Worm (Caenorhabditis elegans): ENCODE results near the gene T23G5.2.

T23G5.2 gene

ce11 chrIII:9254988-9255387 lies 18.9 kb upstream of the T23G5.2 start:
- no peak for TF ChIP-seq ref-1 (GFP tag; conservative IDR thresholded peaks at IDR 0.05)
- TF ChIP-seq ztf-29 (GFP tag; IDR thresholded peaks at IDR 0.05), result no peak

ce11 chrIII:9250729-9251128 lies 14.6 kb upstream of the T23G5.2 start, which contains the start of gene T02C1.2:
TSS of gene T02C1.2 (plus strand) at chrIII:9251029.
- TF ChIP-seq ztf-23 (GFP tag; IDR thresholded peaks at IDR 0.05), result no peak
- TF ChIP-seq klf-2 (GFP tag; conservative IDR thresholded peaks at IDR 0.05), result no peak
- no peak for TF ChIP-seq flt-1 (GFP tag; IDR thresholded peaks at IDR 0.05)
- no peak for TF ChIP-seq ref-1 (GFP tag; conservative IDR thresholded peaks at IDR 0.05)
- no peak for TF ChIP-seq med-1 (GFP tag; optimal IDR thresholded peaks at IDR 0.05; ENCODE audit: insufficient read depth)
- no peak for TF ChIP-seq ztf-29 (GFP tag; IDR thresholded peaks at IDR 0.05)
- TF ChIP-seq cog-1 (tag; optimal IDR thresholded peaks at IDR 0.05), result no peak
- no peak for TF ChIP-seq tab-1 (GFP tag; IDR thresholded peaks at IDR 0.05)
- no peak for TF ChIP-seq T22C8.4 (GFP tag; IDR thresholded peaks at IDR 0.05)

- TF ChIP-seq T22C8.4 (GFP tag; IDR thresholded peaks at IDR 0.05), result no peak
- no peak for TF ChIP-seq ztf-23 (GFP tag; IDR thresholded peaks at IDR 0.05)
- no peak for TF ChIP-seq klf-2 (GFP tag; conservative IDR thresholded peaks at IDR 0.05)
- no peak for TF ChIP-seq flt-1 (GFP tag; IDR thresholded peaks at IDR 0.05)
- no peak for TF ChIP-seq tab-1 (GFP tag; IDR thresholded peaks at IDR 0.05)
- TF ChIP-seq med-1 (GFP tag; optimal IDR thresholded peaks at IDR 0.05; ENCODE audit: insufficient read depth), result no peak
- no peak for TF ChIP-seq cog-1 (tag; optimal IDR thresholded peaks at IDR 0.05)
Measured at ce11 chrIII:9247221-9247620, 11.1 kb upstream of the T23G5.2 start, which contains the start of gene T02C1.1. TSS of gene T02C1.1 (plus strand) at chrIII:9247525.

ce11 chrIII:9242675-9243074 lies 6.5 kb upstream of the T23G5.2 start, which contains the start of gene dat-1:
TSS of gene dat-1 (plus strand) at chrIII:9242975.
- TF ChIP-seq T22C8.4 (GFP tag; IDR thresholded peaks at IDR 0.05), result no peak

ce11 chrIII:9239983-9240382 lies 3.9 kb upstream of the T23G5.2 start, which contains the start of gene saeg-2:
TSS of gene saeg-2 (plus strand) at chrIII:9240363.
- 0 out of 2 replicates have a peak, but pooled peaks have one; percentile 7 for TF ChIP-seq ztf-23 (GFP tag; IDR thresholded peaks at IDR 0.05)
- TF ChIP-seq cog-1 (tag; optimal IDR thresholded peaks at IDR 0.05), result no peak
- TF ChIP-seq med-1 (GFP tag; optimal IDR thresholded peaks at IDR 0.05; ENCODE audit: insufficient read depth), result no peak
- TF ChIP-seq T22C8.4 (GFP tag; IDR thresholded peaks at IDR 0.05), result no peak
- no peak for TF ChIP-seq klf-2 (GFP tag; conservative IDR thresholded peaks at IDR 0.05)
- no peak for TF ChIP-seq ref-1 (GFP tag; conservative IDR thresholded peaks at IDR 0.05)

ce11 chrIII:9237626-9238025 lies 1.5 kb upstream of the T23G5.2 start:
- TF ChIP-seq cog-1 (tag; optimal IDR thresholded peaks at IDR 0.05) (no peak), ztf-23 (GFP tag; IDR thresholded peaks at IDR 0.05) (no peak), ref-1 (GFP tag; conservative IDR thresholded peaks at IDR 0.05) (no peak), tab-1 (GFP tag; IDR thresholded peaks at IDR 0.05) (no peak), flt-1 (GFP tag; IDR thresholded peaks at IDR 0.05) (no peak), T22C8.4 (GFP tag; IDR thresholded peaks at IDR 0.05) (no peak), ztf-29 (GFP tag; IDR thresholded peaks at IDR 0.05) (no peak), klf-2 (GFP tag; conservative IDR thresholded peaks at IDR 0.05) (no peak), med-1 (GFP tag; optimal IDR thresholded peaks at IDR 0.05; ENCODE audit: insufficient read depth) (no peak)

ce11 chrIII:9231173-9231572 lies 5.0 kb downstream of the T23G5.2 start, which contains the start of gene T23G5.3:
TSS of gene T23G5.3 (minus strand) at chrIII:9231273.
- TF ChIP-seq med-1 (GFP tag; optimal IDR thresholded peaks at IDR 0.05; ENCODE audit: insufficient read depth), result no peak
- TF ChIP-seq T22C8.4 (GFP tag; IDR thresholded peaks at IDR 0.05), result no peak
- TF ChIP-seq cog-1 (tag; optimal IDR thresholded peaks at IDR 0.05), result no peak

ce11 chrIII:9228722-9229121 lies 7.4 kb downstream of the T23G5.2 start, which contains the start of gene rnr-1:
TSS of gene rnr-1 (minus strand) at chrIII:9228798.
- TF ChIP-seq klf-2 (GFP tag; conservative IDR thresholded peaks at IDR 0.05) (no peak), ztf-23 (GFP tag; IDR thresholded peaks at IDR 0.05) (no peak), tab-1 (GFP tag; IDR thresholded peaks at IDR 0.05) (no peak), flt-1 (GFP tag; IDR thresholded peaks at IDR 0.05) (no peak), med-1 (GFP tag; optimal IDR thresholded peaks at IDR 0.05; ENCODE audit: insufficient read depth) (no peak), ztf-29 (GFP tag; IDR thresholded peaks at IDR 0.05) (no peak), ref-1 (GFP tag; conservative IDR thresholded peaks at IDR 0.05) (no peak), T22C8.4 (GFP tag; IDR thresholded peaks at IDR 0.05) (no peak), cog-1 (tag; optimal IDR thresholded peaks at IDR 0.05) (no peak)

ce11 chrIII:9228190-9228589 lies 7.9 kb downstream of the T23G5.2 start:
- TF ChIP-seq flt-1 (GFP tag; IDR thresholded peaks at IDR 0.05) (no peak), T22C8.4 (GFP tag; IDR thresholded peaks at IDR 0.05) (no peak), med-1 (GFP tag; optimal IDR thresholded peaks at IDR 0.05; ENCODE audit: insufficient read depth) (no peak), ref-1 (GFP tag; conservative IDR thresholded peaks at IDR 0.05) (no peak), cog-1 (tag; optimal IDR thresholded peaks at IDR 0.05) (no peak), tab-1 (GFP tag; IDR thresholded peaks at IDR 0.05) (no peak), ztf-29 (GFP tag; IDR thresholded peaks at IDR 0.05) (no peak), ztf-23 (GFP tag; IDR thresholded peaks at IDR 0.05) (no peak), klf-2 (GFP tag; conservative IDR thresholded peaks at IDR 0.05) (no peak)

ce11 chrIII:9224986-9225385 lies 11.1 kb downstream of the T23G5.2 start:
- TF ChIP-seq med-1 (GFP tag; optimal IDR thresholded peaks at IDR 0.05; ENCODE audit: insufficient read depth), result no peak
- no peak for TF ChIP-seq T22C8.4 (GFP tag; IDR thresholded peaks at IDR 0.05)
- TF ChIP-seq tab-1 (GFP tag; IDR thresholded peaks at IDR 0.05), result no peak
- no peak for TF ChIP-seq flt-1 (GFP tag; IDR thresholded peaks at IDR 0.05)
- TF ChIP-seq cog-1 (tag; optimal IDR thresholded peaks at IDR 0.05), result no peak
- no peak for TF ChIP-seq ztf-29 (GFP tag; IDR thresholded peaks at IDR 0.05)
- TF ChIP-seq klf-2 (GFP tag; conservative IDR thresholded peaks at IDR 0.05), result no peak
- no peak for TF ChIP-seq ztf-23 (GFP tag; IDR thresholded peaks at IDR 0.05)
- TF ChIP-seq ref-1 (GFP tag; conservative IDR thresholded peaks at IDR 0.05), result no peak

Measured in whole organism, midembryonic.